Worm (Caenorhabditis elegans) whole organism, L1 larva: ENCODE data around the gene C54E10.7.

Experiments
- aly-2 ChIP-seq: fragments of 150-350 bp; optimal IDR thresholded peaks from 2 replicates; lab custom pipeline; 2014; ENCODE audit warnings: missing biosample characterization, missing genetic modification characterization
- efl-1 ChIP-seq, 4 experiments: fragments of 150-350 bp; optimal IDR thresholded peaks in 3 of 4; peaks in 1 of 4; 1 replicate in 1 of 4; 2 replicates in 3 of 4; lab custom pipeline; 2014; ENCODE audit warnings: missing biosample characterization in 2 of 4, missing genetic modification characterization in 2 of 4, missing genetic modification reagents in 2 of 4
- egl-13 ChIP-seq: sonication (generic microtip); optimal IDR thresholded peaks from 2 replicates; lab custom pipeline; 2016; ENCODE audit warnings: missing genotype, missing genetic modification reagents, missing genetic modification characterization, missing compliant biosample characterization
- elt-2 ChIP-seq: sonication (generic microtip); optimal IDR thresholded peaks from 2 replicates; lab custom pipeline; 2016; ENCODE audit warnings: missing genetic modification characterization, mild to moderate bottlenecking, inconsistent platforms, missing compliant biosample characterization, missing genetic modification reagents
- fkh-10 ChIP-seq: sonication (generic microtip); optimal IDR thresholded peaks from 2 replicates; lab custom pipeline; 2017; ENCODE audit warnings: missing biosample characterization, missing genetic modification reagents, missing genetic modification characterization
- fkh-4 ChIP-seq: sonication (generic microtip); optimal IDR thresholded peaks from 2 replicates; lab custom pipeline; 2016; ENCODE audit warnings: missing compliant biosample characterization, missing genetic modification characterization, borderline replicate concordance
- lsy-2 ChIP-seq, 2 experiments: fragments of 150-350 bp; optimal IDR thresholded peaks; 2 replicates each; lab custom pipeline; 2014; ENCODE audit warnings: missing biosample characterization in 2 of 2, missing genetic modification characterization in 2 of 2
- nhr-11 ChIP-seq: fragments of 150-350 bp; optimal IDR thresholded peaks from 2 replicates; lab custom pipeline; 2014; ENCODE audit warnings: missing biosample characterization, missing genetic modification characterization
- nhr-76 ChIP-seq: sonication (generic microtip); optimal IDR thresholded peaks from 2 replicates; lab custom pipeline; 2017; ENCODE audit warnings: missing biosample characterization, missing genetic modification characterization
- nhr-77 ChIP-seq: fragments of 150-350 bp; optimal IDR thresholded peaks from 2 replicates; lab custom pipeline; 2014; ENCODE audit warnings: missing biosample characterization, missing genetic modification characterization
- sox-4 ChIP-seq: sonication (generic microtip); optimal IDR thresholded peaks from 2 replicates; lab custom pipeline; 2016; ENCODE audit warnings: missing genetic modification characterization, missing compliant biosample characterization
- swsn-7 ChIP-seq: sonication (generic microtip); optimal IDR thresholded peaks from 2 replicates; lab custom pipeline; 2016; ENCODE audit warnings: missing genetic modification characterization, missing compliant biosample characterization
- unc-130 ChIP-seq: fragments of 150-350 bp; optimal IDR thresholded peaks from 2 replicates; lab custom pipeline; 2017; ENCODE audit warnings: missing biosample characterization, missing genetic modification characterization, inconsistent platforms

ce11 chrV:18787417-18787918 lies 24.0 kb upstream of the C54E10.7 start, which contains the start of gene Y17D7B.2:
- no peak for TF ChIP-seq sox-4 (tag; lab: Kevin White, UChicago)
- no peak for TF ChIP-seq efl-1 (optimal IDR thresholded peaks at IDR 0.05; lab: Kevin White, UChicago)
- TF ChIP-seq efl-1 (GFP tag; optimal IDR thresholded peaks at IDR 0.05 in 1 of 2; lab: Kevin White, UChicago): no peak
- no peak for TF ChIP-seq egl-13 (tag; lab: Kevin White, UChicago)
- TF ChIP-seq nhr-11 (tag; lab: Kevin White, UChicago): no peak
- no peak for TF ChIP-seq aly-2
- no peak for TF ChIP-seq unc-130 (tag; lab: Kevin White, UChicago)
- TF ChIP-seq lsy-2 (tag; optimal IDR thresholded peaks at IDR 0.05; lab: Kevin White, UChicago): no peak
- no peak for TF ChIP-seq fkh-10 (GFP tag; lab: Kevin White, UChicago)
- TF ChIP-seq swsn-7 (tag; lab: Kevin White, UChicago): no peak
- no peak for TF ChIP-seq nhr-76 (tag; lab: Kevin White, UChicago)
- no peak for TF ChIP-seq elt-2 (tag; lab: Kevin White, UChicago)
- TF ChIP-seq nhr-77: no peak
- no peak for TF ChIP-seq fkh-4 (tag; lab: Kevin White, UChicago)
